Worm (Caenorhabditis elegans): ENCODE measurements around the gene T19B10.2.

ce11 chrV:11263025-11263424 is 41.9 kb downstream of the T19B10.2 start, which contains the start of gene F07B10.4:
- TF ChIP-seq hnd-1 (tag; optimal IDR thresholded peaks at IDR 0.05) (no peak), flt-1 (GFP tag; IDR thresholded peaks at IDR 0.05) (no peak), tbx-11 (GFP tag; IDR thresholded peaks at IDR 0.05) (no peak), tbx-37 (GFP tag; conservative IDR thresholded peaks at IDR 0.05) (no peak), scrt-1 (GFP tag; IDR thresholded peaks at IDR 0.05) (no peak), ets-7 (tag; optimal IDR thresholded peaks at IDR 0.05) (no peak), ama-1 (optimal IDR thresholded peaks at IDR 0.05) (no peak)

Measured in whole organism, early embryonic.